Fruit fly (Drosophila melanogaster) whole organism, embryonic: ENCODE measurements around the gene kirre.

Experiments
- Asciz ChIP-seq: fragments of 200-800 bp; sonication (Bioruptor generic); optimal IDR thresholded peaks from 2 replicates; lab custom pipeline; 2017; ENCODE audit warnings: missing biosample characterization, mild to moderate bottlenecking, missing genetic modification characterization, missing genetic modification reagents
- B-H1 ChIP-seq: fragments of 200-800 bp; sonication (Bioruptor generic); IDR thresholded peaks from 3 replicates; pipeline ENCODE4 v1.3.6; 2022; ENCODE audit warnings: missing biosample characterization, missing genetic modification characterization
- CG1024 ChIP-seq: fragments of 200-800 bp; sonication (Bioruptor generic); IDR thresholded peaks from 2 replicates; pipeline ENCODE4 v1.3.6; 2022; ENCODE audit warnings: missing biosample characterization, missing genetic modification characterization
- CG11085 ChIP-seq: fragments of 200-800 bp; sonication (Bioruptor generic); IDR thresholded peaks from 2 replicates; pipeline ENCODE4 v1.3.6; 2022; ENCODE audit warnings: missing biosample characterization, missing genetic modification characterization
- CG11504 ChIP-seq: fragments of 200-800 bp; sonication (Bioruptor generic); optimal IDR thresholded peaks from 3 replicates; lab custom pipeline; 2019; ENCODE audit warnings: missing biosample characterization, mild to moderate bottlenecking, missing genetic modification characterization, moderate library complexity
- CG11560 ChIP-seq: fragments of 200-800 bp; sonication (Bioruptor generic); IDR thresholded peaks from 3 replicates; pipeline ENCODE4 v1.3.6; 2022; ENCODE audit warnings: missing biosample characterization, missing genetic modification characterization
- CG12155 ChIP-seq: fragments of 200-800 bp; sonication (Bioruptor generic); optimal IDR thresholded peaks from 3 replicates; lab custom pipeline; 2016; ENCODE audit warnings: missing biosample characterization, missing genetic modification characterization
- CG13287 ChIP-seq: fragments of 200-800 bp; sonication (Bioruptor generic); IDR thresholded peaks from 2 replicates; pipeline ENCODE4 v1.3.6; 2022; ENCODE audit warnings: missing biosample characterization, missing genetic modification characterization; ENCODE audit not compliant: partially characterized antibody
- CG13424 ChIP-seq: fragments of 200-800 bp; sonication (Bioruptor generic); optimal IDR thresholded peaks from 2 replicates; lab custom pipeline; 2019; ENCODE audit warnings: missing biosample characterization, mild to moderate bottlenecking, missing genetic modification characterization, moderate library complexity
- CG15269 ChIP-seq: fragments of 200-800 bp; sonication (Bioruptor generic); optimal IDR thresholded peaks from 2 replicates; lab custom pipeline; 2018; ENCODE audit warnings: missing biosample characterization, mild to moderate bottlenecking, missing genetic modification characterization, moderate library complexity
- CG15479 ChIP-seq: fragments of 200-800 bp; sonication (Bioruptor generic); optimal IDR thresholded peaks from 3 replicates; lab custom pipeline; 2019; ENCODE audit warnings: missing biosample characterization, mild to moderate bottlenecking, missing genetic modification characterization, moderate library complexity
- CG1603 ChIP-seq: fragments of 200-800 bp; sonication (Bioruptor generic); optimal IDR thresholded peaks from 2 replicates; lab custom pipeline; 2019; ENCODE audit warnings: missing biosample characterization, mild to moderate bottlenecking, missing genetic modification characterization, moderate library complexity
- CG16815 ChIP-seq: fragments of 200-800 bp; sonication (Bioruptor generic); optimal IDR thresholded peaks from 3 replicates; lab custom pipeline; 2017; ENCODE audit warnings: missing biosample characterization, mild to moderate bottlenecking, missing genetic modification characterization
- CG17568 ChIP-seq: fragments of 200-800 bp; sonication (Bioruptor generic); optimal IDR thresholded peaks from 2 replicates; lab custom pipeline; 2018; ENCODE audit warnings: missing biosample characterization, mild to moderate bottlenecking, missing genetic modification characterization, moderate library complexity
- CG17612 ChIP-seq: fragments of 200-800 bp; sonication (Bioruptor generic); IDR thresholded peaks from 2 replicates; pipeline ENCODE4 v1.3.6; 2022; ENCODE audit warnings: missing biosample characterization, missing genetic modification characterization
- CG2116 ChIP-seq: fragments of 200-800 bp; sonication (Bioruptor generic); optimal IDR thresholded peaks from 3 replicates; lab custom pipeline; 2018; ENCODE audit warnings: missing biosample characterization, mild to moderate bottlenecking, missing genetic modification characterization
- CG2202 ChIP-seq: fragments of 200-800 bp; sonication (Bioruptor generic); optimal IDR thresholded peaks from 2 replicates; lab custom pipeline; 2018; ENCODE audit warnings: missing biosample characterization, mild to moderate bottlenecking, missing genetic modification characterization
- CG32532 ChIP-seq: fragments of 200-800 bp; sonication (Bioruptor generic); IDR thresholded peaks from 2 replicates; pipeline ENCODE4 v1.3.6; 2022; ENCODE audit warnings: missing biosample characterization, missing genetic modification characterization
- CG32767 ChIP-seq: fragments of 200-800 bp; sonication (Bioruptor generic); IDR thresholded peaks from 2 replicates; pipeline ENCODE4 v1.3.6; 2022; ENCODE audit warnings: missing biosample characterization, missing genetic modification characterization
- CG3407 ChIP-seq: fragments of 200-800 bp; sonication (Bioruptor generic); optimal IDR thresholded peaks from 2 replicates; lab custom pipeline; 2018; ENCODE audit warnings: missing biosample characterization, mild to moderate bottlenecking, missing genetic modification characterization
- CG4404 ChIP-seq: fragments of 200-800 bp; sonication (Bioruptor generic); IDR thresholded peaks from 2 replicates; pipeline ENCODE4 v1.3.6; 2022; ENCODE audit warnings: missing biosample characterization, missing genetic modification characterization
- CG6175 ChIP-seq: fragments of 200-800 bp; sonication (Bioruptor generic); IDR thresholded peaks from 3 replicates; pipeline ENCODE4 v1.3.6; 2022; ENCODE audit warnings: missing biosample characterization, missing genetic modification characterization
- CG6254 ChIP-seq: fragments of 200-800 bp; sonication (Bioruptor generic); optimal IDR thresholded peaks from 3 replicates; lab custom pipeline; 2017; ENCODE audit warnings: mild to moderate bottlenecking, missing biosample characterization, missing genetic modification reagents, missing genetic modification characterization
- CG6854 ChIP-seq: fragments of 200-800 bp; sonication (Bioruptor generic); optimal IDR thresholded peaks from 3 replicates; lab custom pipeline; 2017; ENCODE audit warnings: missing biosample characterization, mild to moderate bottlenecking, missing genetic modification characterization
- CG8765 ChIP-seq: fragments of 200-800 bp; sonication (Bioruptor generic); IDR thresholded peaks from 2 replicates; pipeline ENCODE4 v1.3.6; 2022; ENCODE audit warnings: missing biosample characterization, missing genetic modification characterization
- CG9215 ChIP-seq: fragments of 200-800 bp; sonication (Bioruptor generic); IDR thresholded peaks from 2 replicates; pipeline ENCODE4 v1.3.6; 2022; ENCODE audit warnings: missing biosample characterization, missing genetic modification characterization
- CG9932 ChIP-seq: fragments of 200-800 bp; sonication (Bioruptor generic); IDR thresholded peaks from 2 replicates; pipeline ENCODE4 v1.3.6; 2022; ENCODE audit warnings: missing biosample characterization, missing genetic modification characterization
- Dref ChIP-seq: fragments of 200-800 bp; sonication (Bioruptor generic); IDR thresholded peaks from 2 replicates; pipeline ENCODE4 v1.3.6; 2022; ENCODE audit warnings: missing biosample characterization, missing genetic modification characterization
- Fer1 ChIP-seq: fragments of 200-800 bp; sonication (Bioruptor generic); optimal IDR thresholded peaks from 2 replicates; lab custom pipeline; 2017; ENCODE audit warnings: missing biosample characterization, mild to moderate bottlenecking, missing genetic modification characterization
- Hr3 ChIP-seq: fragments of 200-800 bp; sonication (Bioruptor generic); optimal IDR thresholded peaks from 3 replicates; lab custom pipeline; 2016; ENCODE audit warnings: missing biosample characterization, missing genetic modification characterization
- Hr51 ChIP-seq, 2 experiments: fragments of 200-800 bp; sonication (Bioruptor generic); optimal IDR thresholded peaks; 2 replicates in 1 of 2; 3 replicates in 1 of 2; lab custom pipeline; 2016 to 2018; ENCODE audit warnings: missing biosample characterization in 2 of 2, missing genetic modification characterization in 2 of 2, mild to moderate bottlenecking in 1 of 2, moderate library complexity in 1 of 2
- Lpt ChIP-seq: fragments of >200 bp; optimal IDR thresholded peaks from 2 replicates; lab custom pipeline; 2018; ENCODE audit warnings: missing biosample characterization, missing genetic modification characterization
- MTF-1 ChIP-seq: fragments of 200-800 bp; sonication (Bioruptor generic); optimal IDR thresholded peaks from 2 replicates; lab custom pipeline; 2018; ENCODE audit warnings: missing biosample characterization, mild to moderate bottlenecking, missing genetic modification characterization, borderline replicate concordance
- Ssrp ChIP-seq: fragments of 200-800 bp; sonication (Bioruptor generic); optimal IDR thresholded peaks from 2 replicates; lab custom pipeline; 2018; ENCODE audit warnings: missing biosample characterization, mild to moderate bottlenecking, missing genetic modification characterization, moderate library complexity
- Usf ChIP-seq: fragments of 200-800 bp; sonication (Bioruptor generic); optimal IDR thresholded peaks from 2 replicates; lab custom pipeline; 2017; ENCODE audit warnings: missing genotype, missing biosample characterization, missing genetic modification characterization
- cad ChIP-seq: fragments of >200 bp; optimal IDR thresholded peaks from 2 replicates; lab custom pipeline; 2017; ENCODE audit warnings: missing biosample characterization, missing genetic modification characterization
- corto ChIP-seq: fragments of 200-800 bp; sonication (Bioruptor generic); optimal IDR thresholded peaks from 2 replicates; lab custom pipeline; 2016; ENCODE audit warnings: missing biosample characterization, mild to moderate bottlenecking, missing genetic modification characterization, moderate library complexity
- crc ChIP-seq: fragments of 200-800 bp; sonication (Bioruptor generic); optimal IDR thresholded peaks from 2 replicates; lab custom pipeline; 2016; ENCODE audit warnings: missing biosample characterization, missing genetic modification characterization
- cwo ChIP-seq: fragments of 200-800 bp; sonication (Bioruptor generic); optimal IDR thresholded peaks from 3 replicates; lab custom pipeline; 2017; ENCODE audit warnings: missing biosample characterization, missing genetic modification characterization, mild to moderate bottlenecking, moderate library complexity, missing genetic modification reagents
- dm ChIP-seq: fragments of 200-800 bp; sonication (Bioruptor generic); optimal IDR thresholded peaks from 3 replicates; lab custom pipeline; 2016; ENCODE audit warnings: missing biosample characterization, missing genetic modification characterization
- dmrt11E ChIP-seq: fragments of 200-800 bp; sonication (Bioruptor generic); optimal IDR thresholded peaks from 3 replicates; lab custom pipeline; 2018; ENCODE audit warnings: missing biosample characterization, mild to moderate bottlenecking, missing genetic modification characterization, moderate library complexity
- dpn ChIP-seq, 2 experiments: fragments of 200-800 bp; sonication (Bioruptor generic); optimal IDR thresholded peaks; 3 replicates each; lab custom pipeline; 2016; ENCODE audit warnings: missing biosample characterization in 2 of 2, missing genetic modification characterization in 2 of 2
- her ChIP-seq: fragments of 200-800 bp; sonication (Bioruptor generic); optimal IDR thresholded peaks from 2 replicates; lab custom pipeline; 2016; ENCODE audit warnings: missing biosample characterization, missing genetic modification characterization
- nau ChIP-seq: fragments of 200-800 bp; sonication (Bioruptor generic); optimal IDR thresholded peaks from 3 replicates; lab custom pipeline; 2017; ENCODE audit warnings: missing biosample characterization, mild to moderate bottlenecking, missing genetic modification characterization, missing genetic modification reagents
- pan ChIP-seq, 4 experiments: fragments of >200 bp in 3 of 4; fragments of 200-800 bp in 1 of 4; sonication (Bioruptor generic) in 1 of 4; optimal IDR thresholded peaks in 3 of 4; IDR thresholded peaks in 1 of 4; 2 replicates each; pipeline versions ENCODE4 v1.3.6 to Lab custom; 2017 to 2022; ENCODE audit warnings: missing biosample characterization in 2 of 4, missing genetic modification characterization in 2 of 4, mixed read lengths in 1 of 4
- ranshi ChIP-seq: fragments of 200-800 bp; sonication (Bioruptor generic); IDR thresholded peaks from 2 replicates; pipeline ENCODE4 v1.3.6; 2022; ENCODE audit warnings: missing biosample characterization, missing genetic modification characterization
- vfl ChIP-seq: fragments of 200-800 bp; sonication (Bioruptor generic); optimal IDR thresholded peaks from 2 replicates; lab custom pipeline; 2016; ENCODE audit warnings: missing biosample characterization, missing genetic modification characterization
- wek ChIP-seq: fragments of 200-800 bp; sonication (Bioruptor generic); optimal IDR thresholded peaks from 3 replicates; lab custom pipeline; 2018; ENCODE audit warnings: missing biosample characterization, mild to moderate bottlenecking, missing genetic modification characterization, moderate library complexity
- zen2 ChIP-seq: fragments of 200-800 bp; sonication (Bioruptor generic); IDR thresholded peaks from 3 replicates; pipeline ENCODE4 v1.3.6; 2022; ENCODE audit warnings: missing biosample characterization, missing genetic modification characterization; ENCODE audit not compliant: partially characterized antibody

The kirre gene

DNA sequence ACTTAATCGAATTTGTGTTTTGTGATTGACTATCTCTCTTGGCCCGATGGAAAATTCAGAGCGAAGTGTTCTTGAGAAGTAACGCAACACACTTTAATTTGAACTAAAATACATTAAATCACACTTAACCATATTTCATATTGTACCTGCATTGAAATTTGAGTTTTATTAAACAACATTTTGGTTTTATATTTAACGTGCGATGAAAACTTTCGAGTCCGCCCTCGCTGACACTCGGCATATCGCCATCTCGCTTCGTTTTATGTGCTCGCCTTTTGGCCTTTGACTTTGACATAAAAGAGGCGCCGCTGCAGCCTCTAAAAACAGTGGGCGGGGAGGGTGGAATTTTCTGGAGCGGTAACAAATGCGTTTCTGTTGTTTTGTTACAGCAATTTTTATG is 282.3 kb downstream of the kirre start (continued):
- TF ChIP-seq Lpt (no peak), CG1024 (GFP tag; lab: Robert Waterston, UW) (peak; percentile 43; the same call in 1 of the 2 replicates), zen2 (no peak), B-H1 (GFP tag; lab: Robert Waterston, UW) (no peak), vfl (GFP tag; lab: Kevin White, UChicago) (no peak), her (GFP tag; lab: Kevin White, UChicago) (peak; percentile 36), Hr3 (GFP tag; lab: Kevin White, UChicago) (peak; percentile 44), Ssrp (tag; lab: Kevin White, UChicago) (peak; percentile 68), CG13287 (GFP tag; lab: Robert Waterston, UW) (no peak), CG32767 (GFP tag; lab: Robert Waterston, UW) (peak; percentile 62), CG15479 (no peak), dmrt11E (tag; lab: Kevin White, UChicago) (peak; percentile 85), CG17568 (GFP tag; lab: Kevin White, UChicago) (peak; percentile 14), CG6854 (no peak), CG13424 (tag; lab: Kevin White, UChicago) (peak; percentile 59), CG16815 (GFP tag; lab: Kevin White, UChicago) (peak; percentile 59), CG12155 (peak; percentile 24), wek (no peak), dm (GFP tag; lab: Kevin White, UChicago) (peak; percentile 15), CG8765 (GFP tag; lab: Robert Waterston, UW) (0 out of 2 replicates have a peak, but pooled peaks have one; percentile 37), CG9932 (peak; percentile 47), ranshi (GFP tag; lab: Robert Waterston, UW) (peak; percentile 62), CG3407 (GFP tag; lab: Kevin White, UChicago) (peak; percentile 44), CG15269 (tag; lab: Kevin White, UChicago) (peak; percentile 51), CG1603 (peak; percentile 88), Usf (GFP tag; lab: Kevin White, UChicago) (no peak), cad (GFP tag; lab: Kevin White, UChicago) (no peak), MTF-1 (GFP tag; lab: Kevin White, UChicago) (peak; percentile 8), CG32532 (GFP tag; lab: Robert Waterston, UW) (peak; percentile 38; the same call in 1 of the 2 replicates), cwo (GFP tag; lab: Kevin White, UChicago) (peak; percentile 26), nau (GFP tag; lab: Kevin White, UChicago) (peak; percentile 29), Dref (GFP tag; lab: Robert Waterston, UW) (no peak), CG9215 (peak; percentile 29; the same call in 1 of the 2 replicates), CG11504 (tag; lab: Kevin White, UChicago) (peak; percentile 79), CG17612 (GFP tag; lab: Robert Waterston, UW) (no peak), CG6175 (GFP tag; lab: Robert Waterston, UW) (no peak), dpn (GFP tag; optimal IDR thresholded peaks at IDR 0.05; lab: Kevin White, UChicago) (peak; percentile 49 to 53), CG4404 (GFP tag; lab: Robert Waterston, UW) (peak; percentile 62), CG2116 (GFP tag; lab: Kevin White, UChicago) (peak; percentile 21), CG2202 (tag; lab: Kevin White, UChicago) (peak; percentile 41), Hr51 (GFP tag; optimal IDR thresholded peaks at IDR 0.05; lab: Kevin White, UChicago) (peak in 1 of 2 experiments; percentile 60), CG6254 (peak; percentile 32), Fer1 (peak; percentile 42), pan (optimal IDR thresholded peaks at IDR 0.05; lab: Kevin White, UChicago) (no peak), pan (GFP tag; optimal IDR thresholded peaks at IDR 0.05 in 1 of 2, IDR thresholded peaks at IDR 0.05 in 1 of 2) (peak in 1 of 2 experiments; percentile 69), corto (GFP tag; lab: Kevin White, UChicago) (no peak), Asciz (GFP tag; lab: Kevin White, UChicago) (peak; percentile 61), crc (GFP tag; lab: Kevin White, UChicago) (no peak), CG11560 (tag; lab: Robert Waterston, UW) (0 out of 3 replicates have a peak, but pooled peaks have one; percentile 16), CG11085 (no peak; the same call in 1 of the 2 replicates)
